Fruit fly (Drosophila melanogaster): ENCODE measurements around the gene Traf6.

Traf6 gene

dm6 chrX:8112715-8113114, 44.5 kb downstream of the Traf6 start (continued):
- TF ChIP-seq D19B (GFP tag; optimal IDR thresholded peaks at IDR 0.05) (peak; percentile 37), Fer3 (tag; optimal IDR thresholded peaks at IDR 0.05) (peak; percentile 27), rib (GFP tag; IDR thresholded peaks at IDR 0.05) (no peak), CG9876 (GFP tag; optimal IDR thresholded peaks at IDR 0.05) (no peak), peb (GFP tag; IDR thresholded peaks at IDR 0.05) (no peak), Fer2 (tag; optimal IDR thresholded peaks at IDR 0.05) (no peak), lab (GFP tag; optimal IDR thresholded peaks at IDR 0.05) (peak; percentile 69), Antp (GFP tag; optimal IDR thresholded peaks at IDR 0.05) (peak; percentile 5), Max (GFP tag; optimal IDR thresholded peaks at IDR 0.05) (no peak), sr (GFP tag; IDR thresholded peaks at IDR 0.05) (no peak), lbe (GFP tag; optimal IDR thresholded peaks at IDR 0.05) (no peak), E2f2 (GFP tag; IDR thresholded peaks at IDR 0.05) (no peak), Dip3 (GFP tag; optimal IDR thresholded peaks at IDR 0.05) (peak; percentile 2), zen2 (GFP tag; IDR thresholded peaks at IDR 0.05; ENCODE audit: partially characterized antibody) (no peak), CG11723 (GFP tag; optimal IDR thresholded peaks at IDR 0.05) (no peak), CG11504 (tag; optimal IDR thresholded peaks at IDR 0.05) (peak; percentile 46), sim (GFP tag; IDR thresholded peaks at IDR 0.05) (no peak), sob (GFP tag; IDR thresholded peaks at IDR 0.05) (no peak), emc (GFP tag; optimal IDR thresholded peaks at IDR 0.05) (no peak), CG2678 (tag; optimal IDR thresholded peaks at IDR 0.05) (peak; percentile 57), Xrp1 (GFP tag; IDR thresholded peaks at IDR 0.05) (no peak), pita (GFP tag; optimal IDR thresholded peaks at IDR 0.05) (no peak), Doc2 (GFP tag; IDR thresholded peaks at IDR 0.05) (no peak), CG6854 (GFP tag; optimal IDR thresholded peaks at IDR 0.05) (no peak), insv (GFP tag; optimal IDR thresholded peaks at IDR 0.05) (no peak), stwl (tag; optimal IDR thresholded peaks at IDR 0.05) (no peak), CG11560 (tag; IDR thresholded peaks at IDR 0.05) (no peak), lmd (GFP tag; IDR thresholded peaks at IDR 0.05) (peak; percentile 36; the same call in 1 of the 2 replicates), CG14050 (GFP tag; IDR thresholded peaks at IDR 0.05) (no peak), CG10543 (GFP tag; optimal IDR thresholded peaks at IDR 0.05) (no peak), slou (GFP tag; optimal IDR thresholded peaks at IDR 0.05) (peak; percentile 8), slbo (GFP tag; IDR thresholded peaks at IDR 0.05) (peak; percentile 75), CG16815 (GFP tag; optimal IDR thresholded peaks at IDR 0.05) (no peak), CG3407 (GFP tag; optimal IDR thresholded peaks at IDR 0.05) (no peak), gem (tag; optimal IDR thresholded peaks at IDR 0.05) (peak; percentile 55), ac (GFP tag; optimal IDR thresholded peaks at IDR 0.05) (no peak), lola (GFP tag; optimal IDR thresholded peaks at IDR 0.05) (no peak), CG10274 (GFP tag; optimal IDR thresholded peaks at IDR 0.05) (no peak), ind (GFP tag; optimal IDR thresholded peaks at IDR 0.05) (no peak), CG2199 (GFP tag; IDR thresholded peaks at IDR 0.05) (no peak), dmrt11E (tag; optimal IDR thresholded peaks at IDR 0.05) (no peak), tx (GFP tag; optimal IDR thresholded peaks at IDR 0.05) (no peak), trem (tag; optimal IDR thresholded peaks at IDR 0.05) (no peak)

dm6 chrX:8110984-8111383, 46.2 kb downstream of the Traf6 start:
- TF ChIP-seq CG5245 (GFP tag; optimal IDR thresholded peaks at IDR 0.05) (no peak), CTCF (GFP tag; optimal IDR thresholded peaks at IDR 0.05) (no peak), usp (GFP tag; optimal IDR thresholded peaks at IDR 0.05) (no peak), hb (GFP tag; IDR thresholded peaks at IDR 0.05; ENCODE audit: partially characterized antibody) (no peak), CG15269 (tag; optimal IDR thresholded peaks at IDR 0.05) (no peak), bab2 (GFP tag; optimal IDR thresholded peaks at IDR 0.05) (no peak), crol (GFP tag; IDR thresholded peaks at IDR 0.05) (peak; percentile 88), Max (GFP tag; optimal IDR thresholded peaks at IDR 0.05) (no peak), CG13424 (tag; optimal IDR thresholded peaks at IDR 0.05) (no peak), pan (optimal IDR thresholded peaks at IDR 0.05) (no peak), pan (GFP tag; optimal IDR thresholded peaks at IDR 0.05 in 1 of 2, IDR thresholded peaks at IDR 0.05 in 1 of 2) (peak in 1 of 2 experiments; percentile 14), sug (tag; optimal IDR thresholded peaks at IDR 0.05) (peak; percentile 26), CG9932 (GFP tag; IDR thresholded peaks at IDR 0.05) (no peak), sr (GFP tag; IDR thresholded peaks at IDR 0.05) (peak; percentile 15; the same call in 1 of the 3 replicates)

All from whole organism, embryonic.